Fruit fly (Drosophila melanogaster) whole organism, wandering third instar larva: ENCODE results near the gene CG14391.

Source experiments
- Abd-B ChIP-seq: fragments of >200 bp; optimal IDR thresholded peaks from 2 replicates; lab custom pipeline; 2017; ENCODE audit warnings: missing biosample characterization, missing genetic modification characterization
- CG32264 ChIP-seq: fragments of 200-800 bp; sonication (Bioruptor generic); optimal IDR thresholded peaks from 2 replicates; lab custom pipeline; 2016; ENCODE audit warnings: missing biosample characterization, missing genetic modification characterization
- CG9705 ChIP-seq: fragments of 200-800 bp; sonication (Bioruptor generic); optimal IDR thresholded peaks from 2 replicates; lab custom pipeline; 2018; ENCODE audit warnings: missing biosample characterization, mild to moderate bottlenecking, missing genetic modification characterization
- CrebA ChIP-seq: fragments of 200-800 bp; sonication (Bioruptor generic); optimal IDR thresholded peaks from 2 replicates; lab custom pipeline; 2016; ENCODE audit warnings: missing biosample characterization, mild to moderate bottlenecking, missing genetic modification characterization, borderline replicate concordance
- Dfd ChIP-seq: fragments of >200 bp; optimal IDR thresholded peaks from 2 replicates; lab custom pipeline; 2017; ENCODE audit warnings: missing biosample characterization, missing genetic modification characterization
- Dif ChIP-seq: fragments of 200-275, 200-300 bp; sonication (Bioruptor generic); optimal IDR thresholded peaks from 2 replicates; lab custom pipeline; 2018; ENCODE audit warnings: missing biosample characterization, missing genetic modification characterization; ENCODE audit not compliant: partially characterized antibody
- GATAd ChIP-seq: sonication (Bioruptor generic); optimal IDR thresholded peaks from 2 replicates; lab custom pipeline; 2016; ENCODE audit warnings: missing biosample characterization, missing genetic modification characterization
- HLH106 ChIP-seq: fragments of 200-800 bp; optimal IDR thresholded peaks from 3 replicates; lab custom pipeline; 2019; ENCODE audit warnings: missing biosample characterization, mild to moderate bottlenecking, missing genetic modification characterization, moderate library complexity
- Hnf4 ChIP-seq: fragments of 200-800 bp; sonication (Bioruptor generic); optimal IDR thresholded peaks from 2 replicates; lab custom pipeline; 2016; ENCODE audit warnings: missing biosample characterization, mild to moderate bottlenecking, missing genetic modification characterization
- Hr78 ChIP-seq: fragments of >200 bp; optimal IDR thresholded peaks from 2 replicates; lab custom pipeline; 2017; ENCODE audit warnings: missing biosample characterization, missing genetic modification characterization
- Hr83 ChIP-seq: fragments of 200-300 bp; sonication (Bioruptor generic); optimal IDR thresholded peaks from 2 replicates; lab custom pipeline; 2016; ENCODE audit warnings: missing biosample characterization, mild to moderate bottlenecking, missing genetic modification characterization, moderate library complexity; ENCODE audit not compliant: poor library complexity, severe bottlenecking
- Jra ChIP-seq: sonication (Bioruptor generic); optimal IDR thresholded peaks from 2 replicates; lab custom pipeline; 2016; ENCODE audit warnings: missing biosample characterization, missing genetic modification characterization
- Mio ChIP-seq: sonication (Bioruptor generic); optimal IDR thresholded peaks from 2 replicates; lab custom pipeline; 2016; ENCODE audit warnings: missing biosample characterization, missing genetic modification characterization
- Myc ChIP-seq: fragments of >200 bp; optimal IDR thresholded peaks from 2 replicates; lab custom pipeline; 2017
- N ChIP-seq: fragments of >200 bp; optimal IDR thresholded peaks from 2 replicates; lab custom pipeline; 2018; ENCODE audit warnings: missing biosample characterization, missing external identifiers, missing genetic modification characterization
- OdsH ChIP-seq: fragments of 200-800 bp; sonication (Bioruptor generic); optimal IDR thresholded peaks from 2 replicates; lab custom pipeline; 2016; ENCODE audit warnings: missing biosample characterization, mild to moderate bottlenecking, missing genetic modification characterization
- Rel ChIP-seq, 2 experiments: fragments of 200-800 bp; sonication (Bioruptor generic) in 1 of 2; optimal IDR thresholded peaks; 2 replicates in 1 of 2; 3 replicates in 1 of 2; lab custom pipeline; 2016 to 2019; ENCODE audit warnings: mild to moderate bottlenecking in 2 of 2, missing biosample characterization in 2 of 2, missing genetic modification characterization in 2 of 2, moderate library complexity in 1 of 2
- Sp1 ChIP-seq: fragments of 200-800 bp; sonication (Bioruptor generic); optimal IDR thresholded peaks from 3 replicates; lab custom pipeline; 2019; ENCODE audit warnings: missing biosample characterization, mild to moderate bottlenecking, missing genetic modification characterization, moderate library complexity
- Vsx2 ChIP-seq: fragments of 200-300, 225-300 bp; sonication (Bioruptor generic); optimal IDR thresholded peaks from 2 replicates; lab custom pipeline; 2018; ENCODE audit warnings: missing biosample characterization, missing genetic modification characterization; ENCODE audit not compliant: partially characterized antibody
- br ChIP-seq: fragments of 200-800 bp; sonication (Bioruptor generic); optimal IDR thresholded peaks from 2 replicates; lab custom pipeline; 2016; ENCODE audit warnings: missing biosample characterization, missing genetic modification characterization
- brk ChIP-seq: fragments of 200-800 bp; sonication (Bioruptor generic); optimal IDR thresholded peaks from 2 replicates; lab custom pipeline; 2016; ENCODE audit warnings: missing biosample characterization, mild to moderate bottlenecking, missing genetic modification characterization
- dl ChIP-seq, 2 experiments: fragments of 175-275, 200-275 bp in 1 of 2; fragments of 200-275 bp in 1 of 2; sonication (Bioruptor generic); optimal IDR thresholded peaks; lab custom pipeline; 2018; ENCODE audit warnings: mild to moderate bottlenecking in 2 of 2, missing biosample characterization in 2 of 2, missing genetic modification characterization in 2 of 2, moderate library complexity in 2 of 2; ENCODE audit not compliant: partially characterized antibody in 2 of 2, insufficient read depth in 1 of 2
- dmrt93B ChIP-seq: fragments of 200-800 bp; sonication (Bioruptor generic); optimal IDR thresholded peaks from 2 replicates; lab custom pipeline; 2018; ENCODE audit warnings: missing biosample characterization, mild to moderate bottlenecking, missing genetic modification characterization
- dsf ChIP-seq: sonication (Bioruptor generic); optimal IDR thresholded peaks from 2 replicates; lab custom pipeline; 2016; ENCODE audit warnings: missing biosample characterization, missing genetic modification characterization, borderline replicate concordance
- ey ChIP-seq: fragments of 200-800 bp; sonication (Bioruptor generic); optimal IDR thresholded peaks from 2 replicates; lab custom pipeline; 2016; ENCODE audit warnings: missing biosample characterization, missing genetic modification characterization
- foxo ChIP-seq, 2 experiments: fragments of 200-800 bp; sonication (Bioruptor generic); optimal IDR thresholded peaks; 2 replicates in 1 of 2; 3 replicates in 1 of 2; lab custom pipeline; 2016 to 2017; ENCODE audit warnings: missing biosample characterization in 2 of 2, missing genetic modification characterization in 2 of 2
- fru ChIP-seq: fragments of 200-800 bp; sonication (Bioruptor generic); optimal IDR thresholded peaks from 3 replicates; lab custom pipeline; 2016; ENCODE audit warnings: missing biosample characterization, mild to moderate bottlenecking, missing genetic modification characterization
- h ChIP-seq: fragments of 200-800 bp; sonication (Bioruptor generic); optimal IDR thresholded peaks from 3 replicates; lab custom pipeline; 2016; ENCODE audit warnings: missing biosample characterization, mild to moderate bottlenecking, missing genetic modification characterization
- jim ChIP-seq: fragments of 175-275, 200-325 bp; sonication (Bioruptor generic); optimal IDR thresholded peaks from 2 replicates; lab custom pipeline; 2016; ENCODE audit warnings: missing biosample characterization, mild to moderate bottlenecking, missing genetic modification characterization
- lola ChIP-seq: fragments of >200 bp; optimal IDR thresholded peaks from 2 replicates; lab custom pipeline; 2017; ENCODE audit warnings: missing biosample characterization, missing genetic modification characterization
- pan ChIP-seq: fragments of >200 bp; optimal IDR thresholded peaks from 2 replicates; lab custom pipeline; 2017
- psq ChIP-seq: fragments of 200-800 bp; sonication (Bioruptor generic); optimal IDR thresholded peaks from 3 replicates; lab custom pipeline; 2017; ENCODE audit warnings: missing biosample characterization, mild to moderate bottlenecking, missing genetic modification characterization, moderate library complexity
- rgr ChIP-seq: fragments of 200-800 bp; sonication (Bioruptor generic); optimal IDR thresholded peaks from 3 replicates; lab custom pipeline; 2016; ENCODE audit warnings: missing biosample characterization, mild to moderate bottlenecking, missing genetic modification characterization
- sage ChIP-seq: fragments of 200-800 bp; sonication (Bioruptor generic); optimal IDR thresholded peaks from 2 replicates; lab custom pipeline; 2016; ENCODE audit warnings: missing biosample characterization, mild to moderate bottlenecking, missing genetic modification characterization
- sv ChIP-seq: fragments of 200-800 bp; sonication (Bioruptor generic); optimal IDR thresholded peaks from 3 replicates; lab custom pipeline; 2016; ENCODE audit warnings: missing biosample characterization, missing genetic modification characterization
- tai ChIP-seq: sonication (Bioruptor generic); optimal IDR thresholded peaks from 2 replicates; lab custom pipeline; 2016; ENCODE audit warnings: missing biosample characterization, missing genetic modification characterization
- usp ChIP-seq: fragments of >200 bp; optimal IDR thresholded peaks from 2 replicates; lab custom pipeline; 2017; ENCODE audit warnings: missing biosample characterization, missing genetic modification characterization
- woc ChIP-seq: sonication (Bioruptor generic); optimal IDR thresholded peaks from 2 replicates; lab custom pipeline; 2016; ENCODE audit warnings: missing biosample characterization, mild to moderate bottlenecking, missing genetic modification characterization

Gene CG14391

dm6 chr3R:12719627-12720343 is 25.1 kb upstream of the CG14391 start:
- TF ChIP-seq br (GFP tag; lab: Kevin White, UChicago): no peak
- no peak for TF ChIP-seq Jra
- TF ChIP-seq dl (GFP tag; optimal IDR thresholded peaks at IDR 0.05; lab: Kevin White, UChicago; ENCODE audit: insufficient read depth in 1 of 2, partially characterized antibody in 2 of 2): peak; percentile 77 to 83
- TF ChIP-seq psq: peak; percentile 62
- TF ChIP-seq pan (lab: Kevin White, UChicago): no peak
- peak; percentile 51 for TF ChIP-seq Vsx2 (GFP tag; lab: Kevin White, UChicago)
- TF ChIP-seq sv (GFP tag; lab: Kevin White, UChicago): no peak
- TF ChIP-seq N: no peak
- no peak for TF ChIP-seq Mio
- TF ChIP-seq dsf (GFP tag; lab: Kevin White, UChicago): no peak
- TF ChIP-seq tai (GFP tag; lab: Kevin White, UChicago): no peak
- TF ChIP-seq rgr (GFP tag; lab: Kevin White, UChicago): peak; percentile 39
- no peak for TF ChIP-seq Rel (GFP tag; optimal IDR thresholded peaks at IDR 0.05; lab: Kevin White, UChicago)
- TF ChIP-seq Rel (tag; optimal IDR thresholded peaks at IDR 0.05; lab: Kevin White, UChicago): peak; percentile 57
- no peak for TF ChIP-seq Myc (lab: Kevin White, UChicago)
- TF ChIP-seq Dfd (GFP tag; lab: Kevin White, UChicago): no peak
- TF ChIP-seq dmrt93B (GFP tag; lab: Kevin White, UChicago): peak; percentile 38
- TF ChIP-seq lola (GFP tag; lab: Kevin White, UChicago): no peak
- no peak for TF ChIP-seq GATAd
- TF ChIP-seq OdsH: peak; percentile 27
- TF ChIP-seq sage: peak; percentile 18
- peak in 1 of 2 experiments; percentile 68 for TF ChIP-seq foxo (GFP tag; optimal IDR thresholded peaks at IDR 0.05; lab: Kevin White, UChicago)
- peak; percentile 46 for TF ChIP-seq woc
- no peak for TF ChIP-seq CG32264 (GFP tag; lab: Kevin White, UChicago)
- TF ChIP-seq usp (GFP tag; lab: Kevin White, UChicago): no peak
- no peak for TF ChIP-seq Hr78 (GFP tag; lab: Kevin White, UChicago)
- TF ChIP-seq jim (GFP tag; lab: Kevin White, UChicago): no peak
- TF ChIP-seq fru (GFP tag; lab: Kevin White, UChicago): peak; percentile 36
- no peak for TF ChIP-seq brk (GFP tag; lab: Kevin White, UChicago)
- no peak for TF ChIP-seq Hnf4 (GFP tag; lab: Kevin White, UChicago)
- no peak for TF ChIP-seq CG9705
- TF ChIP-seq CrebA (GFP tag; lab: Kevin White, UChicago): peak; percentile 63
- TF ChIP-seq Dif (GFP tag; lab: Kevin White, UChicago): peak; percentile 72
- TF ChIP-seq Abd-B: no peak
- no peak for TF ChIP-seq ey (GFP tag; lab: Kevin White, UChicago)
- peak; percentile 71 for TF ChIP-seq Hr83 (GFP tag; lab: Kevin White, UChicago)
- TF ChIP-seq HLH106: peak; percentile 59
- TF ChIP-seq h (GFP tag; lab: Kevin White, UChicago): peak; percentile 62
- TF ChIP-seq Sp1 (GFP tag; lab: Kevin White, UChicago): peak; percentile 52

- no peak for TF ChIP-seq Vsx2 (GFP tag; lab: Kevin White, UChicago)
- no peak for TF ChIP-seq dl (GFP tag; optimal IDR thresholded peaks at IDR 0.05; lab: Kevin White, UChicago; ENCODE audit: insufficient read depth in 1 of 2, partially characterized antibody in 2 of 2)
- TF ChIP-seq Dfd (GFP tag; lab: Kevin White, UChicago): no peak
- no peak for TF ChIP-seq Hr78 (GFP tag; lab: Kevin White, UChicago)
- TF ChIP-seq GATAd: no peak
- TF ChIP-seq br (GFP tag; lab: Kevin White, UChicago): no peak
These were observed 23.9 kb upstream of the CG14391 start for dm6 chr3R:12718536-12719033.
